Fruit fly (Drosophila melanogaster) whole organism, embryonic: ENCODE data around the gene GstD11.

Experiments used
- Awh ChIP-seq: fragments of 200-800 bp; sonication (Bioruptor generic); IDR thresholded peaks from 2 replicates; pipeline ENCODE4, ENCODE4 v1.3.6; 2022; ENCODE audit warnings: missing biosample characterization, missing genetic modification characterization
- Bgb ChIP-seq: fragments of 200-800 bp; sonication (Bioruptor generic); IDR thresholded peaks from 2 replicates; pipeline ENCODE4 v1.3.6; 2022; ENCODE audit warnings: missing biosample characterization, missing genetic modification characterization; ENCODE audit not compliant: partially characterized antibody
- CG10209 ChIP-seq: fragments of 200-800 bp; sonication (Bioruptor generic); optimal IDR thresholded peaks from 3 replicates; lab custom pipeline; 2017; ENCODE audit warnings: missing biosample characterization, mild to moderate bottlenecking, missing genetic modification characterization, missing genetic modification reagents
- CG10267 ChIP-seq: fragments of 200-800 bp; sonication (Bioruptor generic); optimal IDR thresholded peaks from 2 replicates; lab custom pipeline; 2018; ENCODE audit warnings: missing biosample characterization, mild to moderate bottlenecking, missing genetic modification characterization, moderate library complexity
- CG10274 ChIP-seq: fragments of 200-800 bp; sonication (Bioruptor generic); optimal IDR thresholded peaks from 3 replicates; lab custom pipeline; 2017; ENCODE audit warnings: missing biosample characterization, mild to moderate bottlenecking, missing genetic modification characterization
- CG11398 ChIP-seq: fragments of 200-800 bp; sonication (Bioruptor generic); optimal IDR thresholded peaks from 2 replicates; lab custom pipeline; 2016; ENCODE audit warnings: missing biosample characterization, missing genetic modification characterization
- CG12744 ChIP-seq: fragments of 200-800 bp; sonication (Bioruptor generic); optimal IDR thresholded peaks from 2 replicates; lab custom pipeline; 2016; ENCODE audit warnings: missing biosample characterization, missing genetic modification characterization
- CG14050 ChIP-seq: fragments of 200-800 bp; sonication (Bioruptor generic); IDR thresholded peaks from 3 replicates; pipeline ENCODE4 v1.3.6; 2022; ENCODE audit warnings: missing biosample characterization, missing genetic modification characterization
- CG15479 ChIP-seq: fragments of 200-800 bp; sonication (Bioruptor generic); optimal IDR thresholded peaks from 3 replicates; lab custom pipeline; 2019; ENCODE audit warnings: missing biosample characterization, mild to moderate bottlenecking, missing genetic modification characterization, moderate library complexity
- CG17186 ChIP-seq: fragments of 200-800 bp; sonication (Bioruptor generic); optimal IDR thresholded peaks from 3 replicates; lab custom pipeline; 2017; ENCODE audit warnings: missing biosample characterization, missing genetic modification reagents, missing genetic modification characterization
- CG2202 ChIP-seq: fragments of 200-800 bp; sonication (Bioruptor generic); optimal IDR thresholded peaks from 2 replicates; lab custom pipeline; 2018; ENCODE audit warnings: missing biosample characterization, mild to moderate bottlenecking, missing genetic modification characterization
- CG31365 ChIP-seq: fragments of 200-800 bp; sonication (Bioruptor generic); optimal IDR thresholded peaks from 2 replicates; lab custom pipeline; 2018; ENCODE audit warnings: missing biosample characterization, mild to moderate bottlenecking, missing genetic modification characterization
- CG32532 ChIP-seq: fragments of 200-800 bp; sonication (Bioruptor generic); IDR thresholded peaks from 2 replicates; pipeline ENCODE4 v1.3.6; 2022; ENCODE audit warnings: missing biosample characterization, missing genetic modification characterization
- CG34376 ChIP-seq: fragments of 200-800 bp; sonication (Bioruptor generic); optimal IDR thresholded peaks from 2 replicates; lab custom pipeline; 2018; ENCODE audit warnings: missing biosample characterization, mild to moderate bottlenecking, missing genetic modification characterization
- CG3838 ChIP-seq: fragments of 200-800 bp; sonication (Bioruptor generic); optimal IDR thresholded peaks from 3 replicates; lab custom pipeline; 2016; ENCODE audit warnings: missing biosample characterization, missing genetic modification characterization
- CG3995 ChIP-seq: fragments of 200-800 bp; sonication (Bioruptor generic); optimal IDR thresholded peaks from 3 replicates; lab custom pipeline; 2016; ENCODE audit warnings: missing biosample characterization, missing genetic modification characterization
- CG4328 ChIP-seq: fragments of 200-800 bp; sonication (Bioruptor generic); optimal IDR thresholded peaks from 3 replicates; lab custom pipeline; 2017; ENCODE audit warnings: missing biosample characterization, missing genetic modification reagents, missing genetic modification characterization
- CG6683 ChIP-seq: fragments of 200-800 bp; sonication (Bioruptor generic); optimal IDR thresholded peaks from 2 replicates; lab custom pipeline; 2017; ENCODE audit warnings: missing biosample characterization, mild to moderate bottlenecking, missing genetic modification characterization, missing genetic modification reagents
- CG8765 ChIP-seq: fragments of 200-800 bp; sonication (Bioruptor generic); IDR thresholded peaks from 2 replicates; pipeline ENCODE4 v1.3.6; 2022; ENCODE audit warnings: missing biosample characterization, missing genetic modification characterization
- CG9932 ChIP-seq: fragments of 200-800 bp; sonication (Bioruptor generic); IDR thresholded peaks from 2 replicates; pipeline ENCODE4 v1.3.6; 2022; ENCODE audit warnings: missing biosample characterization, missing genetic modification characterization
- CHES-1-like ChIP-seq: fragments of 200-800 bp; sonication (Bioruptor generic); optimal IDR thresholded peaks from 2 replicates; lab custom pipeline; 2016; ENCODE audit warnings: missing biosample characterization, missing genetic modification characterization
- D19A ChIP-seq: fragments of 200-800 bp; optimal IDR thresholded peaks from 3 replicates; lab custom pipeline; 2019; ENCODE audit warnings: missing biosample characterization, mild to moderate bottlenecking, missing genetic modification characterization, moderate library complexity
- Deaf1 ChIP-seq: fragments of 200-800 bp; optimal IDR thresholded peaks from 3 replicates; lab custom pipeline; 2019; ENCODE audit warnings: missing biosample characterization, mild to moderate bottlenecking, missing genetic modification characterization, moderate library complexity
- Doc2 ChIP-seq: fragments of 200-800 bp; sonication (Bioruptor generic); IDR thresholded peaks from 2 replicates; pipeline ENCODE4 v1.3.6; 2022; ENCODE audit warnings: missing biosample characterization, missing genetic modification characterization
- Hand ChIP-seq: fragments of 200-800 bp; sonication (Bioruptor generic); optimal IDR thresholded peaks from 2 replicates; lab custom pipeline; 2017; ENCODE audit warnings: mild to moderate bottlenecking, missing biosample characterization, missing genetic modification reagents, missing genetic modification characterization
- Jarid2 ChIP-seq: fragments of 200-800 bp; sonication (Bioruptor generic); optimal IDR thresholded peaks from 3 replicates; lab custom pipeline; 2017; ENCODE audit warnings: mild to moderate bottlenecking, missing biosample characterization, missing genetic modification reagents, missing genetic modification characterization
- Max ChIP-seq: fragments of 200-800 bp; sonication (Bioruptor generic); optimal IDR thresholded peaks from 2 replicates; lab custom pipeline; 2016; ENCODE audit warnings: missing biosample characterization, mild to moderate bottlenecking, missing genetic modification characterization
- Myb ChIP-seq: fragments of 200-800 bp; sonication (Bioruptor generic); optimal IDR thresholded peaks from 2 replicates; lab custom pipeline; 2016; ENCODE audit warnings: missing biosample characterization, missing genetic modification characterization
- Pdp1 ChIP-seq, 2 experiments: fragments of 200-800 bp; sonication (Bioruptor generic); optimal IDR thresholded peaks; 3 replicates each; lab custom pipeline; 2016; ENCODE audit warnings: missing biosample characterization in 2 of 2, missing genetic modification characterization in 2 of 2, mild to moderate bottlenecking in 1 of 2, moderate library complexity in 1 of 2
- Ravus ChIP-seq: fragments of 200-800 bp; sonication (Bioruptor generic); IDR thresholded peaks from 2 replicates; pipeline ENCODE4 v1.3.6; 2022; ENCODE audit warnings: missing biosample characterization, missing genetic modification characterization
- Taf1 ChIP-seq: fragments of 200-800 bp; sonication (Bioruptor generic); IDR thresholded peaks from 2 replicates; pipeline ENCODE4 v1.3.6; 2022; ENCODE audit warnings: missing biosample characterization, missing genetic modification characterization
- Trl ChIP-seq, 3 experiments: fragments of >200 bp in 2 of 3; fragments of 200-800 bp in 1 of 3; sonication (Bioruptor generic) in 1 of 3; optimal IDR thresholded peaks; 2 replicates in 1 of 3; 3 replicates in 2 of 3; lab custom pipeline; 2016 to 2017; ENCODE audit warnings: missing biosample characterization in 1 of 3, missing genetic modification characterization in 1 of 3
- Vsx1 ChIP-seq: fragments of 200-800 bp; sonication (Bioruptor generic); optimal IDR thresholded peaks from 2 replicates; lab custom pipeline; 2017; ENCODE audit warnings: missing biosample characterization, mild to moderate bottlenecking, missing genetic modification characterization, missing genetic modification reagents
- ab ChIP-seq: fragments of 200-800 bp; sonication (Bioruptor generic); optimal IDR thresholded peaks from 2 replicates; lab custom pipeline; 2016; ENCODE audit warnings: missing biosample characterization, missing genetic modification characterization
- ato ChIP-seq: fragments of 200-800 bp; sonication (Bioruptor generic); IDR thresholded peaks from 2 replicates; pipeline ENCODE4 v1.3.6; 2022; ENCODE audit warnings: missing biosample characterization, missing genetic modification characterization; ENCODE audit not compliant: partially characterized antibody
- bowl ChIP-seq: fragments of 200-800 bp; sonication (Bioruptor generic); IDR thresholded peaks from 2 replicates; pipeline ENCODE4 v1.3.6; 2022; ENCODE audit warnings: missing biosample characterization, missing genetic modification characterization
- eve ChIP-seq, 2 experiments: fragments of >200 bp; optimal IDR thresholded peaks; 2 replicates each; lab custom pipeline; 2017; ENCODE audit warnings: missing biosample characterization in 2 of 2, missing genetic modification characterization in 2 of 2
- exex ChIP-seq: fragments of 200-800 bp; sonication (Bioruptor generic); optimal IDR thresholded peaks from 4 replicates; lab custom pipeline; 2018; ENCODE audit warnings: missing biosample characterization, mild to moderate bottlenecking, missing genetic modification characterization, moderate library complexity
- kay ChIP-seq: fragments of 200-800 bp; sonication (Bioruptor generic); optimal IDR thresholded peaks from 2 replicates; lab custom pipeline; 2016; ENCODE audit warnings: missing biosample characterization, missing genetic modification characterization
- lola ChIP-seq, 3 experiments: fragments of >200 bp in 2 of 3; fragments of 200-800 bp in 1 of 3; sonication (Bioruptor generic) in 1 of 3; optimal IDR thresholded peaks; 2 replicates each; lab custom pipeline; 2017 to 2019; ENCODE audit warnings: missing biosample characterization in 3 of 3, missing genetic modification characterization in 3 of 3, mild to moderate bottlenecking in 1 of 3, moderate library complexity in 1 of 3
- mam ChIP-seq: fragments of 200-800 bp; sonication (Bioruptor generic); optimal IDR thresholded peaks from 3 replicates; lab custom pipeline; 2016; ENCODE audit warnings: missing biosample characterization, missing genetic modification characterization
- mirr ChIP-seq: fragments of 200-800 bp; sonication (Bioruptor generic); optimal IDR thresholded peaks from 3 replicates; lab custom pipeline; 2018; ENCODE audit warnings: missing biosample characterization, mild to moderate bottlenecking, missing genetic modification characterization
- pfk ChIP-seq: fragments of 200-800 bp; sonication (Bioruptor generic); optimal IDR thresholded peaks from 2 replicates; lab custom pipeline; 2018; ENCODE audit warnings: missing biosample characterization, mild to moderate bottlenecking, missing genetic modification characterization, moderate library complexity
- psq ChIP-seq: fragments of 200-800 bp; sonication (Bioruptor generic); optimal IDR thresholded peaks from 2 replicates; lab custom pipeline; 2017; ENCODE audit warnings: missing biosample characterization, missing genetic modification characterization
- repo ChIP-seq: fragments of 200-800 bp; sonication (Bioruptor generic); optimal IDR thresholded peaks from 2 replicates; lab custom pipeline; 2016; ENCODE audit warnings: missing biosample characterization, missing genetic modification characterization
- rib ChIP-seq: fragments of 200-800 bp; sonication (Bioruptor generic); IDR thresholded peaks from 2 replicates; pipeline ENCODE4 v1.3.6; 2022; ENCODE audit warnings: missing biosample characterization, missing genetic modification characterization
- salm ChIP-seq: fragments of 200-800 bp; sonication (Bioruptor generic); optimal IDR thresholded peaks from 2 replicates; lab custom pipeline; 2018; ENCODE audit warnings: missing biosample characterization, mild to moderate bottlenecking, missing genetic modification characterization
- sens ChIP-seq: fragments of 200-800 bp; sonication (Bioruptor generic); peaks from one replicate; lab custom pipeline; 2016; ENCODE audit warnings: missing biosample characterization, missing genetic modification characterization
- slp2 ChIP-seq: fragments of 200-800 bp; sonication (Bioruptor generic); optimal IDR thresholded peaks from 2 replicates; lab custom pipeline; 2016; ENCODE audit warnings: missing biosample characterization, missing genetic modification characterization
- tap ChIP-seq: fragments of 200-800 bp; optimal IDR thresholded peaks from 3 replicates; lab custom pipeline; 2019; ENCODE audit warnings: missing biosample characterization, mild to moderate bottlenecking, missing genetic modification characterization, moderate library complexity
- wor ChIP-seq: fragments of 200-800 bp; sonication (Bioruptor generic); IDR thresholded peaks from 2 replicates; pipeline ENCODE4 v1.3.6; 2022; ENCODE audit warnings: missing biosample characterization, missing genetic modification characterization
- zfh1 ChIP-seq: fragments of 200-800 bp; sonication (Bioruptor generic); IDR thresholded peaks from 3 replicates; pipeline ENCODE4 v1.3.6; 2022; ENCODE audit warnings: missing biosample characterization, missing genetic modification characterization

GstD11 gene

dm6 chr3R:12405134-12405533, 22.0 kb downstream of the GstD11 start:
- TF ChIP-seq bowl (GFP tag; lab: Robert Waterston, UW) = no peak
- TF ChIP-seq Vsx1 (GFP tag; lab: Kevin White, UChicago) = peak; percentile 48
- no peak for TF ChIP-seq Pdp1 (GFP tag; optimal IDR thresholded peaks at IDR 0.05; lab: Kevin White, UChicago)
- TF ChIP-seq psq (GFP tag; lab: Kevin White, UChicago) = no peak
- no peak for TF ChIP-seq rib (GFP tag; lab: Robert Waterston, UW)
- TF ChIP-seq CG3838 = no peak
- no peak for TF ChIP-seq ato (GFP tag; lab: Robert Waterston, UW)
- TF ChIP-seq Taf1 = no peak
- peak; percentile 3 for TF ChIP-seq D19A
- no peak for TF ChIP-seq pfk
- TF ChIP-seq Ravus (GFP tag; lab: Robert Waterston, UW) = no peak
- no peak for TF ChIP-seq Jarid2 (GFP tag; lab: Kevin White, UChicago)
- no peak for TF ChIP-seq CG4328
- TF ChIP-seq CG17186 (GFP tag; lab: Kevin White, UChicago) = no peak
- TF ChIP-seq zfh1 (GFP tag; lab: Robert Waterston, UW) = no peak
- TF ChIP-seq CG8765 = no peak
- TF ChIP-seq lola (GFP tag; optimal IDR thresholded peaks at IDR 0.05; lab: Kevin White, UChicago) = no peak
- TF ChIP-seq tap (tag; lab: Kevin White, UChicago) = no peak
- no peak for TF ChIP-seq CG10267 (tag; lab: Kevin White, UChicago)
- no peak for TF ChIP-seq kay
- no peak for TF ChIP-seq wor (GFP tag; lab: Robert Waterston, UW)
- TF ChIP-seq Myb (GFP tag; lab: Kevin White, UChicago) = no peak
- no peak for TF ChIP-seq CG10274 (GFP tag; lab: Kevin White, UChicago)
- no peak for TF ChIP-seq mam (GFP tag; lab: Kevin White, UChicago)
- peak; percentile 54 for TF ChIP-seq CG34376 (GFP tag; lab: Kevin White, UChicago)
- TF ChIP-seq Deaf1 (tag; lab: Kevin White, UChicago) = no peak
- no peak for TF ChIP-seq CG9932
- no peak for TF ChIP-seq Doc2 (GFP tag; lab: Robert Waterston, UW)
- no peak for TF ChIP-seq eve (GFP tag; optimal IDR thresholded peaks at IDR 0.05; lab: Kevin White, UChicago)
- TF ChIP-seq Trl (optimal IDR thresholded peaks at IDR 0.05; lab: Kevin White, UChicago) = no peak
- no peak for TF ChIP-seq Trl (GFP tag; optimal IDR thresholded peaks at IDR 0.05; lab: Kevin White, UChicago)
- TF ChIP-seq ab = no peak
- no peak for TF ChIP-seq Awh (GFP tag; lab: Robert Waterston, UW)
- no peak for TF ChIP-seq CHES-1-like (GFP tag; lab: Kevin White, UChicago)
- no peak for TF ChIP-seq CG6683 (GFP tag; lab: Kevin White, UChicago)
- no peak for TF ChIP-seq repo
- TF ChIP-seq sens = peak; percentile 49
- TF ChIP-seq CG11398 (GFP tag; lab: Kevin White, UChicago) = no peak
- TF ChIP-seq mirr (GFP tag; lab: Kevin White, UChicago) = peak; percentile 91
- no peak for TF ChIP-seq CG14050 (GFP tag; lab: Robert Waterston, UW)
- no peak for TF ChIP-seq Bgb
- peak; percentile 2 for TF ChIP-seq salm (tag; lab: Kevin White, UChicago)
- peak; percentile 92 for TF ChIP-seq exex
- TF ChIP-seq CG12744 = no peak
- no peak for TF ChIP-seq slp2 (GFP tag; lab: Kevin White, UChicago)
- TF ChIP-seq CG32532 (GFP tag; lab: Robert Waterston, UW) = no peak
- no peak for TF ChIP-seq Hand (GFP tag; lab: Kevin White, UChicago)
- no peak for TF ChIP-seq Max (GFP tag; lab: Kevin White, UChicago)
- TF ChIP-seq CG10209 = no peak
- TF ChIP-seq CG31365 (tag; lab: Kevin White, UChicago) = no peak
- no peak for TF ChIP-seq CG2202 (tag; lab: Kevin White, UChicago)
- no peak for TF ChIP-seq CG3995 (GFP tag; lab: Kevin White, UChicago)
- TF ChIP-seq CG15479 (GFP tag; lab: Kevin White, UChicago) = no peak
